Worm (Caenorhabditis elegans) whole organism, L2 larva: Measurements from ENCODE around the gene srv-34.

Experiments
- C34F6.9 ChIP-seq: fragments of 150-350 bp; optimal IDR thresholded peaks from 2 replicates; lab custom pipeline; 2014; ENCODE audit warnings: missing biosample characterization, missing genetic modification characterization
- F13H6.1 ChIP-seq: sonication (generic microtip); optimal IDR thresholded peaks from 2 replicates; lab custom pipeline; 2016; ENCODE audit warnings: missing genetic modification characterization, missing compliant biosample characterization
- R02D3.7 ChIP-seq: fragments of 150-350 bp; optimal IDR thresholded peaks from 2 replicates; lab custom pipeline; 2014; ENCODE audit warnings: missing biosample characterization, missing genetic modification characterization
- Y55F3AM.14 ChIP-seq: fragments of 200-800 bp; sonication (Bioruptor generic); optimal IDR thresholded peaks from 2 replicates; lab custom pipeline; 2018; ENCODE audit warnings: mild to moderate bottlenecking, missing genetic modification characterization, missing compliant biosample characterization
- ZK546.5 ChIP-seq: sonication (generic microtip); optimal IDR thresholded peaks from 2 replicates; lab custom pipeline; 2017; ENCODE audit warnings: missing biosample characterization, missing genetic modification characterization
- alr-1 ChIP-seq: fragments of 150-350 bp; optimal IDR thresholded peaks from 2 replicates; lab custom pipeline; 2014; ENCODE audit warnings: missing biosample characterization, missing genetic modification characterization
- aly-2 ChIP-seq: fragments of 150-350 bp; optimal IDR thresholded peaks from 2 replicates; lab custom pipeline; 2014; ENCODE audit warnings: missing biosample characterization, missing genetic modification characterization
- ama-1 ChIP-seq: fragments of 150-350 bp; optimal IDR thresholded peaks from 2 replicates; lab custom pipeline; 2018; ENCODE audit warnings: inconsistent platforms
- blmp-1 ChIP-seq: sonication (generic microtip); optimal IDR thresholded peaks from 2 replicates; lab custom pipeline; 2017; ENCODE audit warnings: missing genetic modification characterization, mild to moderate bottlenecking, missing compliant biosample characterization, antibody characterized with exemption, moderate library complexity; ENCODE audit not compliant: insufficient read depth
- ceh-16 ChIP-seq: fragments of 150-350 bp; optimal IDR thresholded peaks from 2 replicates; lab custom pipeline; 2014; ENCODE audit warnings: missing biosample characterization, missing genetic modification characterization
- ceh-82 ChIP-seq: fragments of 150-350 bp; optimal IDR thresholded peaks from 2 replicates; lab custom pipeline; 2014; ENCODE audit warnings: missing biosample characterization, missing genetic modification characterization
- crh-2 ChIP-seq: sonication (generic microtip); optimal IDR thresholded peaks from 2 replicates; lab custom pipeline; 2017; ENCODE audit warnings: missing biosample characterization, missing genetic modification characterization
- dmd-4 ChIP-seq: sonication (generic microtip); optimal IDR thresholded peaks from 2 replicates; lab custom pipeline; 2017; ENCODE audit warnings: missing biosample characterization, missing genetic modification characterization
- egl-27 ChIP-seq: sonication (generic microtip); optimal IDR thresholded peaks from 3 replicates; lab custom pipeline; 2017; ENCODE audit warnings: missing biosample characterization, missing genetic modification reagents, missing genetic modification characterization
- elt-1 ChIP-seq: fragments of 150-350 bp; optimal IDR thresholded peaks from 2 replicates; lab custom pipeline; 2014; ENCODE audit warnings: missing biosample characterization, missing genetic modification characterization
- elt-3 ChIP-seq: sonication (generic microtip); optimal IDR thresholded peaks from 2 replicates; lab custom pipeline; 2017; ENCODE audit warnings: missing biosample characterization, missing genetic modification characterization
- fos-1 ChIP-seq: fragments of 150-350 bp; optimal IDR thresholded peaks from 2 replicates; lab custom pipeline; 2014; ENCODE audit warnings: missing biosample characterization, missing genetic modification characterization
- gmeb-1 ChIP-seq: fragments of 150-350 bp; optimal IDR thresholded peaks from 2 replicates; lab custom pipeline; 2014; ENCODE audit warnings: missing biosample characterization, missing genetic modification characterization
- lin-11 ChIP-seq: fragments of 150-350 bp; sonication (generic microtip); optimal IDR thresholded peaks from 2 replicates; lab custom pipeline; 2014; ENCODE audit warnings: missing biosample characterization, missing genetic modification characterization, inconsistent platforms, mixed read lengths
- lin-13 ChIP-seq: fragments of 150-350 bp; optimal IDR thresholded peaks from 2 replicates; lab custom pipeline; 2014; ENCODE audit warnings: missing biosample characterization, missing genetic modification reagents, missing genetic modification characterization
- lin-39 ChIP-seq: fragments of 150-350 bp; optimal IDR thresholded peaks from 2 replicates; lab custom pipeline; 2014; ENCODE audit warnings: missing biosample characterization, missing genetic modification reagents, missing genetic modification characterization
- lsy-2 ChIP-seq, 2 experiments: fragments of 150-350 bp in 1 of 2; sonication (generic microtip) in 1 of 2; optimal IDR thresholded peaks; 2 replicates each; lab custom pipeline; 2014 to 2017; ENCODE audit warnings: missing biosample characterization in 2 of 2, missing genetic modification characterization in 2 of 2
- mab-5 ChIP-seq: fragments of 150-350 bp; optimal IDR thresholded peaks from 2 replicates; lab custom pipeline; 2014; ENCODE audit warnings: missing biosample characterization, missing genetic modification characterization
- mbf-1 ChIP-seq: sonication (generic microtip); optimal IDR thresholded peaks from 2 replicates; lab custom pipeline; 2017; ENCODE audit warnings: missing biosample characterization, missing genetic modification characterization
- mdl-1 ChIP-seq, 2 experiments: fragments of 150-350 bp in 1 of 2; sonication (generic microtip) in 1 of 2; optimal IDR thresholded peaks; 2 replicates each; lab custom pipeline; 2017; ENCODE audit warnings: missing biosample characterization in 2 of 2, missing genetic modification characterization in 2 of 2
- nhr-10 ChIP-seq: sonication (generic microtip); optimal IDR thresholded peaks from 2 replicates; lab custom pipeline; 2017; ENCODE audit warnings: missing biosample characterization, missing genetic modification characterization
- nhr-11 ChIP-seq: fragments of 150-350 bp; optimal IDR thresholded peaks from 2 replicates; lab custom pipeline; 2014; ENCODE audit warnings: missing biosample characterization, missing genetic modification characterization
- nhr-12 ChIP-seq: fragments of 150-350 bp; optimal IDR thresholded peaks from 2 replicates; lab custom pipeline; 2014; ENCODE audit warnings: missing biosample characterization, missing genetic modification characterization
- nhr-129 ChIP-seq: fragments of 150-350 bp; optimal IDR thresholded peaks from 2 replicates; lab custom pipeline; 2014; ENCODE audit warnings: missing biosample characterization, missing genetic modification characterization
- nhr-21 ChIP-seq: fragments of 150-350 bp; optimal IDR thresholded peaks from 2 replicates; lab custom pipeline; 2014; ENCODE audit warnings: missing biosample characterization, missing genetic modification characterization
- nhr-23 ChIP-seq: fragments of 150-350 bp; optimal IDR thresholded peaks from 2 replicates; lab custom pipeline; 2014; ENCODE audit warnings: missing biosample characterization, missing genetic modification reagents, missing genetic modification characterization
- nhr-237 ChIP-seq: fragments of 150-350 bp; optimal IDR thresholded peaks from 2 replicates; lab custom pipeline; 2014; ENCODE audit warnings: missing biosample characterization, missing genetic modification characterization
- nhr-25 ChIP-seq: fragments of 150-350 bp; sonication (generic microtip); optimal IDR thresholded peaks from 3 replicates; lab custom pipeline; 2014; ENCODE audit warnings: missing biosample characterization, missing genetic modification characterization
- nhr-6 ChIP-seq: fragments of 150-350 bp; optimal IDR thresholded peaks from 2 replicates; lab custom pipeline; 2014; ENCODE audit warnings: missing biosample characterization, missing genetic modification characterization
- nhr-77 ChIP-seq: fragments of 150-350 bp; optimal IDR thresholded peaks from 2 replicates; lab custom pipeline; 2014; ENCODE audit warnings: missing biosample characterization, missing genetic modification characterization
- peb-1 ChIP-seq: fragments of 150-350 bp; optimal IDR thresholded peaks from 2 replicates; lab custom pipeline; 2014; ENCODE audit warnings: missing biosample characterization, missing genetic modification characterization
- sem-4 ChIP-seq: fragments of 150-350 bp; optimal IDR thresholded peaks from 2 replicates; lab custom pipeline; 2014; ENCODE audit warnings: missing biosample characterization, missing genetic modification reagents, missing genetic modification characterization
- skn-1 ChIP-seq: sonication (generic microtip); optimal IDR thresholded peaks from 2 replicates; lab custom pipeline; 2017; ENCODE audit warnings: missing biosample characterization, missing genetic modification characterization
- sma-3 ChIP-seq: sonication (generic microtip); optimal IDR thresholded peaks from 2 replicates; lab custom pipeline; 2016; ENCODE audit warnings: missing genetic modification reagents, missing genetic modification characterization, missing compliant biosample characterization
- sma-9 ChIP-seq, 2 experiments: fragments of 150-350 bp in 1 of 2; sonication (generic microtip) in 1 of 2; optimal IDR thresholded peaks; 2 replicates each; lab custom pipeline; 2014 to 2016; ENCODE audit warnings: missing genetic modification characterization in 2 of 2, mild to moderate bottlenecking in 1 of 2, missing biosample characterization in 1 of 2, missing compliant biosample characterization in 1 of 2, missing genetic modification reagents in 1 of 2, moderate library complexity in 1 of 2
- snpc-4 ChIP-seq: fragments of 150-350 bp; optimal IDR thresholded peaks from 2 replicates; lab custom pipeline; 2014; ENCODE audit warnings: missing biosample characterization, missing genetic modification characterization
- unc-39 ChIP-seq: fragments of 150-350 bp; optimal IDR thresholded peaks from 2 replicates; lab custom pipeline; 2014; ENCODE audit warnings: missing biosample characterization, missing genetic modification characterization
- unc-55 ChIP-seq: fragments of 150-350 bp; sonication (generic microtip); optimal IDR thresholded peaks from 3 replicates; lab custom pipeline; 2014; ENCODE audit warnings: missing biosample characterization, missing genetic modification reagents, missing genetic modification characterization
- unc-62 ChIP-seq: fragments of 150-350 bp; optimal IDR thresholded peaks from 2 replicates; lab custom pipeline; 2014; ENCODE audit warnings: missing biosample characterization, missing genetic modification reagents, missing genetic modification characterization
- zag-1 ChIP-seq: fragments of 150-350 bp; optimal IDR thresholded peaks from 2 replicates; lab custom pipeline; 2014; ENCODE audit warnings: missing biosample characterization, missing genetic modification characterization
- ztf-1 ChIP-seq: fragments of 200-800 bp; sonication (Bioruptor generic); conservative IDR thresholded peaks from 2 replicates; pipeline ENCODE4 v1.3.6; 2022; ENCODE audit warnings: missing genetic modification characterization, missing compliant biosample characterization
- ztf-11 ChIP-seq: sonication (generic microtip); optimal IDR thresholded peaks from 2 replicates; lab custom pipeline; 2017; ENCODE audit warnings: missing biosample characterization, missing genetic modification characterization
- ztf-4 ChIP-seq: fragments of 150-350 bp; optimal IDR thresholded peaks from 2 replicates; lab custom pipeline; 2014; ENCODE audit warnings: missing biosample characterization, missing genetic modification characterization

srv-34 gene

ce11 chrV:16355941-16356340 is 18.6 kb downstream of the srv-34 start:
- TF ChIP-seq zag-1 (peak; percentile 80), nhr-10 (tag; lab: Kevin White, UChicago) (no peak), nhr-6 (tag; lab: Kevin White, UChicago) (peak; percentile 74), unc-55 (GFP tag; lab: Kevin White, UChicago) (peak; percentile 78), C34F6.9 (tag; lab: Kevin White, UChicago) (peak; percentile 95), unc-39 (tag; lab: Kevin White, UChicago) (no peak), ZK546.5 (peak; percentile 30), nhr-129 (tag; lab: Kevin White, UChicago) (peak; percentile 94), ztf-11 (tag; lab: Kevin White, UChicago) (no peak), lsy-2 (tag; optimal IDR thresholded peaks at IDR 0.05; lab: Kevin White, UChicago) (peak; percentile 57 to 88), lin-11 (peak; percentile 92), aly-2 (tag; lab: Kevin White, UChicago) (no peak), nhr-237 (no peak), dmd-4 (tag; lab: Kevin White, UChicago) (no peak), ceh-16 (tag; lab: Kevin White, UChicago) (peak; percentile 67), lin-13 (GFP tag; lab: Kevin White, UChicago) (peak; percentile 79), nhr-12 (tag; lab: Kevin White, UChicago) (no peak), R02D3.7 (no peak), mbf-1 (no peak), peb-1 (tag; lab: Kevin White, UChicago) (no peak), nhr-77 (tag; lab: Kevin White, UChicago) (no peak), sem-4 (tag; lab: Kevin White, UChicago) (peak; percentile 75), crh-2 (peak; percentile 93), egl-27 (tag; lab: Kevin White, UChicago) (peak; percentile 80), mab-5 (peak; percentile 1), ama-1 (peak; percentile 54), F13H6.1 (tag; lab: Kevin White, UChicago) (peak; percentile 93), ztf-1 (GFP tag; lab: Robert Waterston, UW) (no peak), mdl-1 (tag; optimal IDR thresholded peaks at IDR 0.05; lab: Kevin White, UChicago) (peak; percentile 85 to 87), alr-1 (no peak), nhr-25 (tag; lab: Kevin White, UChicago) (peak; percentile 81), elt-3 (no peak), gmeb-1 (tag; lab: Kevin White, UChicago) (peak; percentile 76), Y55F3AM.14 (GFP tag; lab: Kevin White, UChicago) (peak; percentile 89), unc-62 (GFP tag; lab: Kevin White, UChicago) (no peak), blmp-1 (tag; lab: Kevin White, UChicago) (peak; percentile 79), snpc-4 (tag; lab: Kevin White, UChicago) (peak; percentile 80), sma-9 (GFP tag; optimal IDR thresholded peaks at IDR 0.05; lab: Kevin White, UChicago) (peak; percentile 92), sma-9 (tag; optimal IDR thresholded peaks at IDR 0.05; lab: Kevin White, UChicago) (no peak), nhr-21 (peak; percentile 89), lin-39 (tag; lab: Kevin White, UChicago) (no peak), ztf-4 (tag; lab: Kevin White, UChicago) (peak; percentile 57), nhr-23 (tag; lab: Kevin White, UChicago) (no peak), skn-1 (tag; lab: Kevin White, UChicago) (no peak), nhr-11 (tag; lab: Kevin White, UChicago) (no peak), elt-1 (tag; lab: Kevin White, UChicago) (no peak), ceh-82 (tag; lab: Kevin White, UChicago) (no peak), sma-3 (GFP tag; lab: Kevin White, UChicago) (peak; percentile 87), fos-1 (tag; lab: Kevin White, UChicago) (peak; percentile 87)
- TF ChIP-seq, all 48 proteins: peak for 27
